Fruit fly (Drosophila melanogaster) Kc167 (cell line): ENCODE measurements around the gene CG42758.

Experiments
- Sin3A ChIP-seq: fragments of >200 bp; optimal IDR thresholded peaks from 2 replicates; lab custom pipeline; 2018; ENCODE audit warnings: missing external identifiers
- h ChIP-seq: fragments of >200 bp; optimal IDR thresholded peaks from 3 replicates; lab custom pipeline; 2018; ENCODE audit warnings: missing external identifiers
- insv ChIP-seq: fragments of >200 bp; optimal IDR thresholded peaks from 3 replicates; lab custom pipeline; 2018; ENCODE audit warnings: missing external identifiers
- psq ChIP-seq: fragments of >200 bp; optimal IDR thresholded peaks from 2 replicates; lab custom pipeline; 2017; ENCODE audit warnings: missing external identifiers

DNA sequence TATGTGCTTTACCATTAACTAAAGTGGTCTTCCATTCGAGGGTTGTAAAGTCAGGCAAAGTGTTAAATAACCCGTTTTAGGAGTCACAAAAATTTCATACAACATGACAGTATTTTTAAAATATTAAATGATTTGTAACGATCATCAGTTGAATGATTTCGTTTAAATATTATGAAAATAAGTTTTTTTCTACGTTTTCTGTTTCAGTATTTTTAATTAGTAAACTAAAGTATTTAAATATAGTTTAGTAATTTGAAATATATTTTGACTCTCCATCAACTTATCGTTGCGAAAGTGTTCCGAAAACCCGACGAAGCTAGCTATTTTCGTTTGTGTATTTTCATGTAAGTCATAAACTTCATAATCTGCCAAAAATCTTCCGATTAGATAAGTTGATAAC is at the start of gene CG42758:
- no peak for TF ChIP-seq psq (lab: Kevin White, UChicago)
- TF ChIP-seq insv (lab: Kevin White, UChicago), result no peak
- no peak for TF ChIP-seq Sin3A (lab: Kevin White, UChicago)
- no peak for TF ChIP-seq h (lab: Kevin White, UChicago)
